Fruit fly (Drosophila melanogaster) whole organism, wandering third instar larva: ENCODE measurements around the gene Vps60.
A peak's percentile ranks its signal among the peaks of the same experiment; 100 is the strongest.

Source experiments
- CG32264 ChIP-seq: fragments of 200-800 bp; sonication (Bioruptor generic); optimal IDR thresholded peaks from 2 replicates; lab custom pipeline; 2016; ENCODE audit warnings: missing biosample characterization, missing genetic modification characterization
- CG9705 ChIP-seq: fragments of 200-800 bp; sonication (Bioruptor generic); optimal IDR thresholded peaks from 2 replicates; lab custom pipeline; 2018; ENCODE audit warnings: missing biosample characterization, mild to moderate bottlenecking, missing genetic modification characterization
- CrebA ChIP-seq: fragments of 200-800 bp; sonication (Bioruptor generic); optimal IDR thresholded peaks from 2 replicates; lab custom pipeline; 2016; ENCODE audit warnings: missing biosample characterization, mild to moderate bottlenecking, missing genetic modification characterization, borderline replicate concordance
- Dfd ChIP-seq: fragments of >200 bp; optimal IDR thresholded peaks from 2 replicates; lab custom pipeline; 2017; ENCODE audit warnings: missing biosample characterization, missing genetic modification characterization
- Dif ChIP-seq: fragments of 200-275, 200-300 bp; sonication (Bioruptor generic); optimal IDR thresholded peaks from 2 replicates; lab custom pipeline; 2018; ENCODE audit warnings: missing biosample characterization, missing genetic modification characterization; ENCODE audit not compliant: partially characterized antibody
- GATAd ChIP-seq: sonication (Bioruptor generic); optimal IDR thresholded peaks from 2 replicates; lab custom pipeline; 2016; ENCODE audit warnings: missing biosample characterization, missing genetic modification characterization
- HLH106 ChIP-seq: fragments of 200-800 bp; optimal IDR thresholded peaks from 3 replicates; lab custom pipeline; 2019; ENCODE audit warnings: missing biosample characterization, mild to moderate bottlenecking, missing genetic modification characterization, moderate library complexity
- Hnf4 ChIP-seq: fragments of 200-800 bp; sonication (Bioruptor generic); optimal IDR thresholded peaks from 2 replicates; lab custom pipeline; 2016; ENCODE audit warnings: missing biosample characterization, mild to moderate bottlenecking, missing genetic modification characterization
- Hr78 ChIP-seq: fragments of >200 bp; optimal IDR thresholded peaks from 2 replicates; lab custom pipeline; 2017; ENCODE audit warnings: missing biosample characterization, missing genetic modification characterization
- Hr83 ChIP-seq: fragments of 200-300 bp; sonication (Bioruptor generic); optimal IDR thresholded peaks from 2 replicates; lab custom pipeline; 2016; ENCODE audit warnings: missing biosample characterization, mild to moderate bottlenecking, missing genetic modification characterization, moderate library complexity; ENCODE audit not compliant: poor library complexity, severe bottlenecking
- Jra ChIP-seq: sonication (Bioruptor generic); optimal IDR thresholded peaks from 2 replicates; lab custom pipeline; 2016; ENCODE audit warnings: missing biosample characterization, missing genetic modification characterization
- Mio ChIP-seq: sonication (Bioruptor generic); optimal IDR thresholded peaks from 2 replicates; lab custom pipeline; 2016; ENCODE audit warnings: missing biosample characterization, missing genetic modification characterization
- Myc ChIP-seq: fragments of >200 bp; optimal IDR thresholded peaks from 2 replicates; lab custom pipeline; 2017
- N ChIP-seq: fragments of >200 bp; optimal IDR thresholded peaks from 2 replicates; lab custom pipeline; 2018; ENCODE audit warnings: missing biosample characterization, missing external identifiers, missing genetic modification characterization
- OdsH ChIP-seq: fragments of 200-800 bp; sonication (Bioruptor generic); optimal IDR thresholded peaks from 2 replicates; lab custom pipeline; 2016; ENCODE audit warnings: missing biosample characterization, mild to moderate bottlenecking, missing genetic modification characterization
- Rel ChIP-seq, 2 experiments: fragments of 200-800 bp; sonication (Bioruptor generic) in 1 of 2; optimal IDR thresholded peaks; 2 replicates in 1 of 2; 3 replicates in 1 of 2; lab custom pipeline; 2016 to 2019; ENCODE audit warnings: mild to moderate bottlenecking in 2 of 2, missing biosample characterization in 2 of 2, missing genetic modification characterization in 2 of 2, moderate library complexity in 1 of 2
- Sp1 ChIP-seq: fragments of 200-800 bp; sonication (Bioruptor generic); optimal IDR thresholded peaks from 3 replicates; lab custom pipeline; 2019; ENCODE audit warnings: missing biosample characterization, mild to moderate bottlenecking, missing genetic modification characterization, moderate library complexity
- Vsx2 ChIP-seq: fragments of 200-300, 225-300 bp; sonication (Bioruptor generic); optimal IDR thresholded peaks from 2 replicates; lab custom pipeline; 2018; ENCODE audit warnings: missing biosample characterization, missing genetic modification characterization; ENCODE audit not compliant: partially characterized antibody
- br ChIP-seq: fragments of 200-800 bp; sonication (Bioruptor generic); optimal IDR thresholded peaks from 2 replicates; lab custom pipeline; 2016; ENCODE audit warnings: missing biosample characterization, missing genetic modification characterization
- brk ChIP-seq: fragments of 200-800 bp; sonication (Bioruptor generic); optimal IDR thresholded peaks from 2 replicates; lab custom pipeline; 2016; ENCODE audit warnings: missing biosample characterization, mild to moderate bottlenecking, missing genetic modification characterization
- dmrt93B ChIP-seq: fragments of 200-800 bp; sonication (Bioruptor generic); optimal IDR thresholded peaks from 2 replicates; lab custom pipeline; 2018; ENCODE audit warnings: missing biosample characterization, mild to moderate bottlenecking, missing genetic modification characterization
- dsf ChIP-seq: sonication (Bioruptor generic); optimal IDR thresholded peaks from 2 replicates; lab custom pipeline; 2016; ENCODE audit warnings: missing biosample characterization, missing genetic modification characterization, borderline replicate concordance
- ey ChIP-seq: fragments of 200-800 bp; sonication (Bioruptor generic); optimal IDR thresholded peaks from 2 replicates; lab custom pipeline; 2016; ENCODE audit warnings: missing biosample characterization, missing genetic modification characterization
- foxo ChIP-seq, 2 experiments: fragments of 200-800 bp; sonication (Bioruptor generic); optimal IDR thresholded peaks; 2 replicates in 1 of 2; 3 replicates in 1 of 2; lab custom pipeline; 2016 to 2017; ENCODE audit warnings: missing biosample characterization in 2 of 2, missing genetic modification characterization in 2 of 2
- fru ChIP-seq: fragments of 200-800 bp; sonication (Bioruptor generic); optimal IDR thresholded peaks from 3 replicates; lab custom pipeline; 2016; ENCODE audit warnings: missing biosample characterization, mild to moderate bottlenecking, missing genetic modification characterization
- h ChIP-seq: fragments of 200-800 bp; sonication (Bioruptor generic); optimal IDR thresholded peaks from 3 replicates; lab custom pipeline; 2016; ENCODE audit warnings: missing biosample characterization, mild to moderate bottlenecking, missing genetic modification characterization
- jim ChIP-seq: fragments of 175-275, 200-325 bp; sonication (Bioruptor generic); optimal IDR thresholded peaks from 2 replicates; lab custom pipeline; 2016; ENCODE audit warnings: missing biosample characterization, mild to moderate bottlenecking, missing genetic modification characterization
- lola ChIP-seq: fragments of >200 bp; optimal IDR thresholded peaks from 2 replicates; lab custom pipeline; 2017; ENCODE audit warnings: missing biosample characterization, missing genetic modification characterization
- pan ChIP-seq: fragments of >200 bp; optimal IDR thresholded peaks from 2 replicates; lab custom pipeline; 2017
- psq ChIP-seq: fragments of 200-800 bp; sonication (Bioruptor generic); optimal IDR thresholded peaks from 3 replicates; lab custom pipeline; 2017; ENCODE audit warnings: missing biosample characterization, mild to moderate bottlenecking, missing genetic modification characterization, moderate library complexity
- rgr ChIP-seq: fragments of 200-800 bp; sonication (Bioruptor generic); optimal IDR thresholded peaks from 3 replicates; lab custom pipeline; 2016; ENCODE audit warnings: missing biosample characterization, mild to moderate bottlenecking, missing genetic modification characterization
- sage ChIP-seq: fragments of 200-800 bp; sonication (Bioruptor generic); optimal IDR thresholded peaks from 2 replicates; lab custom pipeline; 2016; ENCODE audit warnings: missing biosample characterization, mild to moderate bottlenecking, missing genetic modification characterization
- sv ChIP-seq: fragments of 200-800 bp; sonication (Bioruptor generic); optimal IDR thresholded peaks from 3 replicates; lab custom pipeline; 2016; ENCODE audit warnings: missing biosample characterization, missing genetic modification characterization
- tai ChIP-seq: sonication (Bioruptor generic); optimal IDR thresholded peaks from 2 replicates; lab custom pipeline; 2016; ENCODE audit warnings: missing biosample characterization, missing genetic modification characterization
- usp ChIP-seq: fragments of >200 bp; optimal IDR thresholded peaks from 2 replicates; lab custom pipeline; 2017; ENCODE audit warnings: missing biosample characterization, missing genetic modification characterization
- woc ChIP-seq: sonication (Bioruptor generic); optimal IDR thresholded peaks from 2 replicates; lab custom pipeline; 2016; ENCODE audit warnings: missing biosample characterization, mild to moderate bottlenecking, missing genetic modification characterization

Gene Vps60

DNA sequence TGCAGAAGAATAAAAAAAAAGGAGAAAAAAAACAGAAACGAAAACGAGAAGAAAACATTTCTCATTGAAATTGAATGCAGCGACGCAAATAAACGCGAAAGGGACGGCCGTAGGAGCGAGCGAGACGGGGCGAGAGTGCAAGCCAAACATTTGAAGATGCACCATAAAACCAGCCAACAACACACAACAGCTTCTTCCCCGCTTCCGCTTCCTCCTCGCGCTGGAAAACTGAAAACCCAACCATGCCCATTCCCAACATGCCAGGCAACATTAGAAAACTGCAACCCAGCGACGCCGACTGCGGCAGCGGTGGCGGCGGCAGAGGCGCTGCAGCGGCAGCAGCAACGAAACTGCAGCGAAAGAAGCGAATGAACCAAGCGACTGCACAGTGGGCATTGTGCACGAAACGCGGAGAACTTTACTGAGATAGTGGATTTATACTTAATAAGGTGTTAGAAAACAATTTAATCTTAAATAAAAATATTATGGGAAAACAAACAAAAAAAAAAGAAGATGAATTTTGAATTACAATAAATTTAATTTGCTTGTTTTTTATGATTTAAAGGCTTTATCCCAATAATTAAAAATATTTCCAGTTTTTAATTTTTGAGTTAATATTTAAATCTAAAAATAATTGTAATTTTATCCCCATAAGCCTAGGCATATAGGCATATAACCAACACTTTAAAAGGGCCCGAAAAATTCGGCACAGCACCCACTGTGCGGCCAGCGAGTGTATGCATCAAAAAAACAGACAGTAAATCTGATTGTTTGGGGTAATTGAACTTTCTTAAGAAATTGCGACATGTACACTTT, 10.3 kb downstream of the Vps60 start:
- no peak for TF ChIP-seq tai (GFP tag; lab: Kevin White, UChicago)
- peak; percentile 67 for TF ChIP-seq woc
- TF ChIP-seq usp (GFP tag; lab: Kevin White, UChicago) = no peak
- no peak for TF ChIP-seq Vsx2 (GFP tag; lab: Kevin White, UChicago)
- peak; percentile 50 to 88 for TF ChIP-seq foxo (GFP tag; optimal IDR thresholded peaks at IDR 0.05; lab: Kevin White, UChicago)
- TF ChIP-seq ey (GFP tag; lab: Kevin White, UChicago) = peak; percentile 74
- TF ChIP-seq OdsH (GFP tag; lab: Kevin White, UChicago) = peak; percentile 88
- peak; percentile 89 for TF ChIP-seq psq
- no peak for TF ChIP-seq CrebA (GFP tag; lab: Kevin White, UChicago)
- TF ChIP-seq HLH106 (tag; lab: Kevin White, UChicago) = peak; percentile 93
- TF ChIP-seq Hr78 (GFP tag; lab: Kevin White, UChicago) = no peak
- peak; percentile 21 for TF ChIP-seq brk
- peak; percentile 96 for TF ChIP-seq Sp1 (GFP tag; lab: Kevin White, UChicago)
- peak; percentile 34 for TF ChIP-seq dsf
- peak; percentile 29 for TF ChIP-seq Mio (GFP tag; lab: Kevin White, UChicago)
- no peak for TF ChIP-seq lola (GFP tag; lab: Kevin White, UChicago)
- TF ChIP-seq Dfd (GFP tag; lab: Kevin White, UChicago) = peak; percentile 10
- peak; percentile 73 for TF ChIP-seq br (GFP tag; lab: Kevin White, UChicago)
- peak; percentile 86 for TF ChIP-seq h (GFP tag; lab: Kevin White, UChicago)
- peak; percentile 93 for TF ChIP-seq dmrt93B
- no peak for TF ChIP-seq Myc (lab: Kevin White, UChicago)
- TF ChIP-seq sv = peak; percentile 28
- TF ChIP-seq CG9705 = peak; percentile 76
- TF ChIP-seq Hnf4 (GFP tag; lab: Kevin White, UChicago) = peak; percentile 53
- peak; percentile 28 for TF ChIP-seq GATAd (GFP tag; lab: Kevin White, UChicago)
- peak; percentile 24 for TF ChIP-seq Rel (GFP tag; optimal IDR thresholded peaks at IDR 0.05; lab: Kevin White, UChicago)
- TF ChIP-seq Rel (tag; optimal IDR thresholded peaks at IDR 0.05; lab: Kevin White, UChicago) = no peak
- TF ChIP-seq N (GFP tag; lab: Kevin White, UChicago) = no peak
- peak; percentile 82 for TF ChIP-seq rgr (GFP tag; lab: Kevin White, UChicago)
- TF ChIP-seq sage (GFP tag; lab: Kevin White, UChicago) = peak; percentile 74
- peak; percentile 73 for TF ChIP-seq fru (GFP tag; lab: Kevin White, UChicago)

dm6 chr3L:17609068-17609382, 12.4 kb downstream of the Vps60 start:
- TF ChIP-seq foxo (GFP tag; optimal IDR thresholded peaks at IDR 0.05; lab: Kevin White, UChicago) (no peak), Rel (GFP tag; optimal IDR thresholded peaks at IDR 0.05; lab: Kevin White, UChicago) (no peak), Rel (tag; optimal IDR thresholded peaks at IDR 0.05; lab: Kevin White, UChicago) (peak; percentile 79)

DNA sequence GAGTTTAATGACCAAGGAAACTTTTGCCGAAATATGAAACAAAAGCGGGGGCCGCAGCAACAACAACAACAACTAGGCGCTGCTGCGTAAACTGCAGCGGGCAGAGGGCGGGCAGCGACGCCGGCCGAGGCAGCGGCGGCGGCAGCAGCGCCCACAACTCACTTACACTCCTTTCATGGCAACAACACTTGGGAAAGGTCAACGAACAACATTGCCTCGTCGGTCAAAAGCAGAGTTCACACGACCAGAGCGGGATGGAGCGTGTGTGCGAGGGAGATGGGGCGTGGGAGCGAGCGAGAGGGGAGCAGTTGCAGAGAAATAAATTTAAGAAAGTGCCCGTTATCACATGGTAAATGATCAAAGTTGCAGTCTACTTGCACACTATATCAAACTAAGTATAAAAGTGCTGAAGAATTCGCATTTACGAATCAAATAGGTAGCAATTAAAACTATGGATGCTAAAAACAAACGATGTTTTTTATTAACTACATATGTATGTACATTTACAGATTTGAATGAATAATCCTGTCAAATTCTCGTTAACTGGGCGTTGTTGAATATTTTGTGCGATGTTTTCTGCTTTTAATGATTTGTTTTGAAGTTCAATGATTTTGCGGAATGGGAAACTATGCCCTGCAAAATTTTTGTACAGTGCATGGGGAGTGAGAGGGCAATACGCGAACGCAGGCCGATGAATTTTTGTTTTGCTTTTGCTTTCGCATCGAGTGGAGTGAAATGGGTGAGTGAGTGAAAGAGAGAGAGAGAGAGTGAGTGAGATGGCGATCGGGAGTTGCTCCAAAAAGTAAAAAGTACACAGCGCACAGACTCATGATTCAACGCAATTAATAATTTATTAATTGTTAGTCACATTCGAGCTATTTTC, 13.0 kb downstream of the Vps60 start:
- no peak for TF ChIP-seq Hr83
- peak; percentile 63 for TF ChIP-seq HLH106 (tag; lab: Kevin White, UChicago)
- TF ChIP-seq OdsH (GFP tag; lab: Kevin White, UChicago) = peak; percentile 76
- TF ChIP-seq fru (GFP tag; lab: Kevin White, UChicago) = peak; percentile 57
- no peak for TF ChIP-seq N (GFP tag; lab: Kevin White, UChicago)
- TF ChIP-seq Myc (lab: Kevin White, UChicago) = no peak
- no peak for TF ChIP-seq jim (GFP tag; lab: Kevin White, UChicago)
- no peak for TF ChIP-seq Vsx2 (GFP tag; lab: Kevin White, UChicago)
- no peak for TF ChIP-seq GATAd (GFP tag; lab: Kevin White, UChicago)
- no peak for TF ChIP-seq sv
- TF ChIP-seq br (GFP tag; lab: Kevin White, UChicago) = peak; percentile 52
- TF ChIP-seq lola (GFP tag; lab: Kevin White, UChicago) = no peak
- peak; percentile 12 for TF ChIP-seq tai (GFP tag; lab: Kevin White, UChicago)
- TF ChIP-seq sage (GFP tag; lab: Kevin White, UChicago) = no peak
- TF ChIP-seq Hr78 (GFP tag; lab: Kevin White, UChicago) = no peak
- peak in 1 of 2 experiments; percentile 68 for TF ChIP-seq foxo (GFP tag; optimal IDR thresholded peaks at IDR 0.05; lab: Kevin White, UChicago)
- TF ChIP-seq Mio (GFP tag; lab: Kevin White, UChicago) = no peak
- peak; percentile 60 for TF ChIP-seq h (GFP tag; lab: Kevin White, UChicago)
- peak; percentile 49 for TF ChIP-seq CG9705
- no peak for TF ChIP-seq Dif (GFP tag; lab: Kevin White, UChicago)
- no peak for TF ChIP-seq Rel (GFP tag; optimal IDR thresholded peaks at IDR 0.05; lab: Kevin White, UChicago)
- TF ChIP-seq Rel (tag; optimal IDR thresholded peaks at IDR 0.05; lab: Kevin White, UChicago) = no peak
- TF ChIP-seq Hnf4 (GFP tag; lab: Kevin White, UChicago) = peak; percentile 21
- TF ChIP-seq psq = peak; percentile 68
- peak; percentile 34 for TF ChIP-seq CG32264 (GFP tag; lab: Kevin White, UChicago)
- peak; percentile 68 for TF ChIP-seq woc
- TF ChIP-seq ey (GFP tag; lab: Kevin White, UChicago) = peak; percentile 62
- no peak for TF ChIP-seq pan (lab: Kevin White, UChicago)
- TF ChIP-seq usp (GFP tag; lab: Kevin White, UChicago) = no peak
- no peak for TF ChIP-seq Jra (GFP tag; lab: Kevin White, UChicago)
- peak; percentile 37 for TF ChIP-seq rgr (GFP tag; lab: Kevin White, UChicago)
- TF ChIP-seq dmrt93B = peak; percentile 63
- peak; percentile 71 for TF ChIP-seq Sp1 (GFP tag; lab: Kevin White, UChicago)
